Worm (Caenorhabditis elegans): ENCODE results near the gene C39E9.8.

Gene C39E9.8

ce11 chrIV:13096778-13097177 lies 17.5 kb downstream of the C39E9.8 start:
- no peak for TF ChIP-seq alr-1 (tag; optimal IDR thresholded peaks at IDR 0.05; ENCODE audit: borderline replicate concordance)
- peak; percentile 13 for TF ChIP-seq aly-2 (tag; optimal IDR thresholded peaks at IDR 0.05)

ce11 chrIV:13098652-13099051 lies 19.4 kb downstream of the C39E9.8 start, which contains the start of the genes dli-1, tin-9.2 and exos-4.1:
Gene dli-1, minus strand, starts transcription at chrIV:13098792.
Gene tin-9.2, plus strand, starts transcription at chrIV:13098995.
Gene exos-4.1, plus strand, starts transcription at chrIV:13098999.
- peak; percentile 57 for TF ChIP-seq snpc-4 (tag; optimal IDR thresholded peaks at IDR 0.05)
- no peak for TF ChIP-seq hlh-17 (GFP tag; optimal IDR thresholded peaks at IDR 0.05; ENCODE audit: borderline replicate concordance)
- no peak for TF ChIP-seq mef-2 (tag; optimal IDR thresholded peaks at IDR 0.05)
- TF ChIP-seq fkh-4 (tag; optimal IDR thresholded peaks at IDR 0.05; ENCODE audit: borderline replicate concordance) = no peak
- peak; percentile 33 for TF ChIP-seq fos-1 (tag; optimal IDR thresholded peaks at IDR 0.05)
- no peak for TF ChIP-seq efl-3 (GFP tag; optimal IDR thresholded peaks at IDR 0.05)
- no peak for TF ChIP-seq aha-1 (tag; optimal IDR thresholded peaks at IDR 0.05)
- no peak for TF ChIP-seq ztf-11 (tag; optimal IDR thresholded peaks at IDR 0.05)
- TF ChIP-seq rnt-1 (tag; optimal IDR thresholded peaks at IDR 0.05) = peak; percentile 69
- no peak for TF ChIP-seq aly-2 (tag; optimal IDR thresholded peaks at IDR 0.05)
- peak; percentile 13; the same call in 1 of the 2 replicates for TF ChIP-seq grh-1 (GFP tag; IDR thresholded peaks at IDR 0.05)
- no peak for TF ChIP-seq ztf-4 (tag; optimal IDR thresholded peaks at IDR 0.05)
- no peak for TF ChIP-seq nhr-28 (tag; optimal IDR thresholded peaks at IDR 0.05)
- peak; percentile 41 to 62 (median 62) for TF ChIP-seq ceh-82 (tag; optimal IDR thresholded peaks at IDR 0.05)
- peak; percentile 85 for TF ChIP-seq nhr-47 (tag; optimal IDR thresholded peaks at IDR 0.05)
- peak; percentile 50 for TF ChIP-seq fkh-8 (tag; optimal IDR thresholded peaks at IDR 0.05)
- peak; percentile 81 for TF ChIP-seq tbx-2 (tag; optimal IDR thresholded peaks at IDR 0.05)
- TF ChIP-seq nhr-237 (tag; optimal IDR thresholded peaks at IDR 0.05) = no peak
- TF ChIP-seq sptf-1 (tag; optimal IDR thresholded peaks at IDR 0.05) = no peak
- TF ChIP-seq nhr-76 (tag; optimal IDR thresholded peaks at IDR 0.05) = no peak
- no peak for TF ChIP-seq unc-62 (GFP tag; optimal IDR thresholded peaks at IDR 0.05)
- no peak for TF ChIP-seq unc-98 (GFP tag; IDR thresholded peaks at IDR 0.05)
- peak; percentile 86 for TF ChIP-seq snu-23 (GFP tag; optimal IDR thresholded peaks at IDR 0.05)
- TF ChIP-seq skn-1 (tag; optimal IDR thresholded peaks at IDR 0.05) = peak; percentile 86
- TF ChIP-seq dpl-1 (GFP tag; optimal IDR thresholded peaks at IDR 0.05) = peak; percentile 73 to 84 (median 79)
- TF ChIP-seq ceh-90 (tag; optimal IDR thresholded peaks at IDR 0.05) = no peak
- peak; percentile 16 for TF ChIP-seq ama-1 (optimal IDR thresholded peaks at IDR 0.05)
- peak in 1 of 6 experiments; percentile 39 for TF ChIP-seq elt-3 (tag; optimal IDR thresholded peaks at IDR 0.05)
- no peak for TF ChIP-seq hpl-2 (GFP tag; optimal IDR thresholded peaks at IDR 0.05)
- TF ChIP-seq irx-1 (tag; optimal IDR thresholded peaks at IDR 0.05) = peak; percentile 51
- TF ChIP-seq lir-3 (tag; optimal IDR thresholded peaks at IDR 0.05; ENCODE audit: poor library complexity) = peak; percentile 46
- peak; percentile 82 to 84 for TF ChIP-seq efl-1 (optimal IDR thresholded peaks at IDR 0.05)
- TF ChIP-seq efl-1 (GFP tag; optimal IDR thresholded peaks at IDR 0.05 in 1 of 2) = peak; percentile 82 to 97
- no peak for TF ChIP-seq ceh-8 (GFP tag; optimal IDR thresholded peaks at IDR 0.05)
- no peak for TF ChIP-seq nhr-84 (tag; optimal IDR thresholded peaks at IDR 0.05)
- TF ChIP-seq C34B4.2 (tag; optimal IDR thresholded peaks at IDR 0.05) = no peak
- peak; percentile 73 for TF ChIP-seq nhr-20 (tag; optimal IDR thresholded peaks at IDR 0.05)
- peak; percentile 62 for TF ChIP-seq lin-15B (tag; optimal IDR thresholded peaks at IDR 0.05)
- TF ChIP-seq ceh-63 (GFP tag; optimal IDR thresholded peaks at IDR 0.05) = no peak
- peak; percentile 18 for TF ChIP-seq zip-4 (GFP tag; optimal IDR thresholded peaks at IDR 0.05)
- TF ChIP-seq swsn-7 (tag; optimal IDR thresholded peaks at IDR 0.05) = peak; percentile 74
- TF ChIP-seq nhr-77 (tag; optimal IDR thresholded peaks at IDR 0.05) = peak; percentile 17
- TF ChIP-seq zag-1 (tag; optimal IDR thresholded peaks at IDR 0.05) = no peak
- TF ChIP-seq mep-1 (tag; optimal IDR thresholded peaks at IDR 0.05) = peak; percentile 95
- no peak for TF ChIP-seq ces-1 (GFP tag; optimal IDR thresholded peaks at IDR 0.05)
- peak; percentile 74 for TF ChIP-seq dsc-1 (tag; optimal IDR thresholded peaks at IDR 0.05)
- TF ChIP-seq nhr-12 (tag; optimal IDR thresholded peaks at IDR 0.05) = no peak
- peak; percentile 25 for TF ChIP-seq lin-13 (GFP tag; optimal IDR thresholded peaks at IDR 0.05)
- peak; percentile 63 for TF ChIP-seq nhr-90 (tag; optimal IDR thresholded peaks at IDR 0.05; ENCODE audit: poor library complexity)
- TF ChIP-seq elt-2 (tag; optimal IDR thresholded peaks at IDR 0.05) = no peak
- TF ChIP-seq egl-27 (tag; optimal IDR thresholded peaks at IDR 0.05) = no peak

All from whole organism, L1 larva.